1 fruit fly cellular context compared by ENCODE assay signal in genomic region chr2L:4133960-4134359, dm6.
TF ChIP-seq lines count a peak whose summit lies in the region.

No protein-coding gene starts in this region.

TF ChIP-seq in whole organism, embryonic, 481 proteins besides CTCF, POLR2A, EP300 and RAD21 (continued from another document):
- TF ChIP-seq dysf (GFP tag; IDR thresholded peaks at IDR 0.05; lab: Robert Waterston, UW) (no peak), Chrac-16 (GFP tag; optimal IDR thresholded peaks at IDR 0.05; lab: Kevin White, UChicago) (no peak), pb (GFP tag; optimal IDR thresholded peaks at IDR 0.05; lab: Kevin White, UChicago) (no peak), lab (GFP tag; optimal IDR thresholded peaks at IDR 0.05; lab: Kevin White, UChicago) (peak; percentile 42), CG10267 (tag; optimal IDR thresholded peaks at IDR 0.05; lab: Kevin White, UChicago) (no peak), lola (GFP tag; optimal IDR thresholded peaks at IDR 0.05; lab: Kevin White, UChicago) (no peak), CG6654 (GFP tag; optimal IDR thresholded peaks at IDR 0.05; lab: Kevin White, UChicago) (no peak), scrt (GFP tag; optimal IDR thresholded peaks at IDR 0.05; lab: Kevin White, UChicago) (no peak), Mes4 (GFP tag; optimal IDR thresholded peaks at IDR 0.05; lab: Kevin White, UChicago) (no peak), trh (GFP tag; optimal IDR thresholded peaks at IDR 0.05; lab: Kevin White, UChicago) (no peak), bcd (GFP tag; optimal IDR thresholded peaks at IDR 0.05; lab: Kevin White, UChicago) (no peak), CG10462 (GFP tag; optimal IDR thresholded peaks at IDR 0.05; lab: Kevin White, UChicago) (no peak), row (GFP tag; IDR thresholded peaks at IDR 0.05; lab: Robert Waterston, UW) (peak; percentile 33; the same call in 1 of the 3 replicates), Dp (GFP tag; optimal IDR thresholded peaks at IDR 0.05; lab: Kevin White, UChicago) (no peak), Adf1 (GFP tag; IDR thresholded peaks at IDR 0.05; lab: Robert Waterston, UW) (no peak), CG9817 (tag; optimal IDR thresholded peaks at IDR 0.05; lab: Kevin White, UChicago) (no peak), Bteb2 (GFP tag; optimal IDR thresholded peaks at IDR 0.05; lab: Kevin White, UChicago) (no peak), dmrt99B (tag; optimal IDR thresholded peaks at IDR 0.05; lab: Kevin White, UChicago) (peak; percentile 43), lilli (GFP tag; optimal IDR thresholded peaks at IDR 0.05; lab: Kevin White, UChicago) (no peak), emc (GFP tag; optimal IDR thresholded peaks at IDR 0.05; lab: Kevin White, UChicago) (no peak), CG14860 (GFP tag; IDR thresholded peaks at IDR 0.05; lab: Robert Waterston, UW; ENCODE audit: partially characterized antibody) (no peak), CG8765 (GFP tag; IDR thresholded peaks at IDR 0.05; lab: Robert Waterston, UW) (no peak), ttk (GFP tag; IDR thresholded peaks at IDR 0.05; lab: Robert Waterston, UW) (no peak), CG8924 (tag; optimal IDR thresholded peaks at IDR 0.05; lab: Kevin White, UChicago) (no peak), oc (tag; optimal IDR thresholded peaks at IDR 0.05; lab: Kevin White, UChicago) (no peak), CG2875 (GFP tag; optimal IDR thresholded peaks at IDR 0.05; lab: Kevin White, UChicago) (no peak), CG10565 (GFP tag; optimal IDR thresholded peaks at IDR 0.05; lab: Kevin White, UChicago) (no peak), sens-2 (GFP tag; IDR thresholded peaks at IDR 0.05; lab: Robert Waterston, UW) (no peak), CG6175 (GFP tag; IDR thresholded peaks at IDR 0.05; lab: Robert Waterston, UW) (no peak), Gug (GFP tag; IDR thresholded peaks at IDR 0.05; lab: Robert Waterston, UW) (no peak), CG33213 (GFP tag; optimal IDR thresholded peaks at IDR 0.05; lab: Kevin White, UChicago) (no peak), shn (GFP tag; optimal IDR thresholded peaks at IDR 0.05; lab: Kevin White, UChicago) (no peak), CG10147 (GFP tag; optimal IDR thresholded peaks at IDR 0.05; lab: Kevin White, UChicago) (no peak), pros (GFP tag; optimal IDR thresholded peaks at IDR 0.05; lab: Kevin White, UChicago) (no peak), Hr78 (GFP tag; optimal IDR thresholded peaks at IDR 0.05; lab: Kevin White, UChicago) (no peak), CG11696 (GFP tag; IDR thresholded peaks at IDR 0.05; lab: Robert Waterston, UW) (no peak), CG13296 (GFP tag; optimal IDR thresholded peaks at IDR 0.05; lab: Kevin White, UChicago) (no peak), CG10274 (GFP tag; optimal IDR thresholded peaks at IDR 0.05; lab: Kevin White, UChicago) (no peak), GATAe (GFP tag; conservative IDR thresholded peaks at IDR 0.05; lab: Robert Waterston, UW) (no peak), CG11695 (GFP tag; IDR thresholded peaks at IDR 0.05; lab: Robert Waterston, UW) (0 out of 3 replicates have a peak, but pooled peaks have one; percentile 14), C15 (GFP tag; IDR thresholded peaks at IDR 0.05; lab: Robert Waterston, UW) (no peak), sr (GFP tag; IDR thresholded peaks at IDR 0.05; lab: Robert Waterston, UW) (no peak), sug (tag; optimal IDR thresholded peaks at IDR 0.05; lab: Kevin White, UChicago) (no peak), kay (GFP tag; optimal IDR thresholded peaks at IDR 0.05; lab: Kevin White, UChicago) (no peak), CG18262 (tag; optimal IDR thresholded peaks at IDR 0.05; lab: Kevin White, UChicago) (peak; percentile 41), da (GFP tag; optimal IDR thresholded peaks at IDR 0.05; lab: Kevin White, UChicago) (no peak), amos (GFP tag; IDR thresholded peaks at IDR 0.05; lab: Robert Waterston, UW; ENCODE audit: partially characterized antibody) (no peak), grn (GFP tag; optimal IDR thresholded peaks at IDR 0.05; lab: Kevin White, UChicago) (no peak)
TF ChIP-seq in whole organism, embryonic: peak in this region for 25.
